Worm (Caenorhabditis elegans): Measurements from ENCODE around the gene sru-7.

Gene sru-7

DNA sequence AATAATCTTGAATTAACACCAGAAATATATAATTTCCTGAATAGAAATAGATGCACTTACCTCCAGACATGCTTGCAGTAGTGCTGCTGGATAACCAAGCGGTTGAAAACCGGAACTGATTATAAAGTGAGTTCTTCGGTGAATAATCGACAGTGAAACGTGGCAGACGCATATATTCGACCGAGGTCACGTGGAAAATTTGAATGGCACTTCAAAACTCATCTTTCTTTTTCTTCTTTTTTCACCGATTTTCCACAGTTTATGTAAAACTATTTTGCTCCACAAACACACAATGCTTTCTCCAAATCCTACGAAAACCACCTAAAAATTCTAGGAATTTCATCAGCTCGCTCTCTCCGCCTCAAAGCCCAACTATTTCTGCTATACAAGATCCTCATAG lies 32.1 kb upstream of the sru-7 start, which contains the start of gene ant-1.4:
TSS of gene ant-1.4 (minus strand) at position 101 of the 400 bp plus-strand sequence.
- TF ChIP-seq ets-7 (tag; optimal IDR thresholded peaks at IDR 0.05) (no peak), B0310.2 (tag; optimal IDR thresholded peaks at IDR 0.05) (no peak)

DNA sequence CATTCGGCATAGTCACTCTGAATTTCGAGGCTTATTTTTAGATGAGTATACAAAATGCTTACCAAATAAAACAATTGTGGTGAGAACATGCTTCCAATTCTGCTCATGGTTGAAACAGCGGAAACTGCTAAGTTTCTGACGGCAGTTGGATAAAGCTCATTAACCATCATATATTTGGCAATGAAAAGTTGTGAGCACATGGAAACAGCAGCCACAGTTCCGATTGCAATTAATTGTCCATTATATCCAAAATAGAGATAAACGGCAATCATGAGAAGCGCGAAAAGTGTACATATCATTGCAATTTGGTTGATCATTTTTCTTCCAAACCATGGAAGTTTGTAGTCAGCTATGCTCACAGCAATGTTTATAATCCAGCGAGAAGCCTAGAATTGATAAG lies 31.2 kb upstream of the sru-7 start:
- TF ChIP-seq ets-7 (tag; optimal IDR thresholded peaks at IDR 0.05): no peak
- TF ChIP-seq ama-1 (optimal IDR thresholded peaks at IDR 0.05): no peak
- TF ChIP-seq aly-1 (tag; optimal IDR thresholded peaks at IDR 0.05): no peak
- TF ChIP-seq tra-4 (tag; optimal IDR thresholded peaks at IDR 0.05): no peak
- no peak for TF ChIP-seq sea-1 (GFP tag; conservative IDR thresholded peaks at IDR 0.05)
- no peak for TF ChIP-seq ceh-13 (GFP tag; optimal IDR thresholded peaks at IDR 0.05)
- TF ChIP-seq hnd-1 (tag; optimal IDR thresholded peaks at IDR 0.05): no peak
- TF ChIP-seq tbx-37 (GFP tag; conservative IDR thresholded peaks at IDR 0.05): no peak
- no peak for TF ChIP-seq B0310.2 (tag; optimal IDR thresholded peaks at IDR 0.05)
- no peak for TF ChIP-seq ceh-36 (tag; optimal IDR thresholded peaks at IDR 0.05)
- no peak for TF ChIP-seq pes-1 (GFP tag; IDR thresholded peaks at IDR 0.05)
- TF ChIP-seq hmg-4 (GFP tag; optimal IDR thresholded peaks at IDR 0.05): no peak
- no peak for TF ChIP-seq F13C5.2 (tag; optimal IDR thresholded peaks at IDR 0.05)
- TF ChIP-seq tbx-11 (GFP tag; IDR thresholded peaks at IDR 0.05): no peak
- TF ChIP-seq flt-1 (GFP tag; IDR thresholded peaks at IDR 0.05): no peak
- no peak for TF ChIP-seq hmbx-1 (tag; optimal IDR thresholded peaks at IDR 0.05)
- no peak for TF ChIP-seq scrt-1 (GFP tag; IDR thresholded peaks at IDR 0.05)

- TF ChIP-seq aly-1 (tag; optimal IDR thresholded peaks at IDR 0.05): no peak
- TF ChIP-seq pes-1 (GFP tag; IDR thresholded peaks at IDR 0.05): no peak
- TF ChIP-seq tbx-37 (GFP tag; conservative IDR thresholded peaks at IDR 0.05): no peak
- TF ChIP-seq flt-1 (GFP tag; IDR thresholded peaks at IDR 0.05): no peak
- no peak for TF ChIP-seq ceh-36 (tag; optimal IDR thresholded peaks at IDR 0.05)
- TF ChIP-seq ama-1 (optimal IDR thresholded peaks at IDR 0.05): no peak
- no peak for TF ChIP-seq ceh-13 (GFP tag; optimal IDR thresholded peaks at IDR 0.05)
- no peak for TF ChIP-seq tra-4 (tag; optimal IDR thresholded peaks at IDR 0.05)
- TF ChIP-seq B0310.2 (tag; optimal IDR thresholded peaks at IDR 0.05): no peak
- TF ChIP-seq hnd-1 (tag; optimal IDR thresholded peaks at IDR 0.05): no peak
Observed at ce11 chrIV:8462376-8462775, 30.0 kb upstream of the sru-7 start.

DNA sequence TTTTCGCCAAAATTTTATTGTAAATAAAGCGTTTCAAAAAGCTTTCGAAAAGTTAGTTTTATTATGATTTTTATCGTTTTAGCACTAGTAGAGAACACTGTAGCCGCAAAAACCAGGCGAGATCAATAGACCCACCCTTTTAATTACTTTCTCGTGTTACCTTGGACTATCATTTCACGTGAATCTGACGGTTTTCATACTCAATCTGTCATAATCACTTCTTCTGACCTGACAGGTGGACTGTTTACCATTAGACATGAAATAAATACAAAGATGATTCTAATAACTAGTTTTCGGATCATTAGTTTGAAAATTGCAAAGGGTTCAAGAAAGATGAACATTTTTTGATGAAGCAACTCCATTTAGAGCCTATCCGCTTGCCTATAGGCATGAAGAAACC lies 29.3 kb upstream of the sru-7 start:
- TF ChIP-seq tbx-37 (GFP tag; conservative IDR thresholded peaks at IDR 0.05) (no peak), scrt-1 (GFP tag; IDR thresholded peaks at IDR 0.05) (no peak), ets-7 (tag; optimal IDR thresholded peaks at IDR 0.05) (no peak), ceh-13 (GFP tag; optimal IDR thresholded peaks at IDR 0.05) (no peak), hmg-4 (GFP tag; optimal IDR thresholded peaks at IDR 0.05) (no peak), hmbx-1 (tag; optimal IDR thresholded peaks at IDR 0.05) (no peak), F13C5.2 (tag; optimal IDR thresholded peaks at IDR 0.05) (no peak), ama-1 (optimal IDR thresholded peaks at IDR 0.05) (no peak), flt-1 (GFP tag; IDR thresholded peaks at IDR 0.05) (no peak), sea-1 (GFP tag; conservative IDR thresholded peaks at IDR 0.05) (no peak)

DNA sequence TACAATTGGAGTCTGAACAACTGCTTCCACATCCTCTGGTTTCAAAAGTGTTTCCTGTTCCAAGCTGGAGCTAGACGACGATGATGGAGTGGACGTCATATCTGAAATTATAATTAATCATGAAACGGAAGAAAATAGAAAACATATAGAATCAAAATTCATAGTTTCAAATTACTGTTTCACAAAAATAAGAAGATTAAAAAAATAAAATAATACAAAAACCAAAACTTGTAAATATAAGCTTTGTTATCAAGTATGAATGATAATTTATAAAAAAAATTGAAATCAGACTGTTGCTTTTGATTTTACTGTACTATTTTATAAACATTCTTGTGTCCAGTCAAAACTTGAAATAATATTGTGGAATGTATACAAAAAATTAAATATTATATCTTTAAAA lies 28.6 kb upstream of the sru-7 start, which contains the start of gene str-176:
TSS of gene str-176 (minus strand) at position 101 of the 400 bp plus-strand sequence.
- TF ChIP-seq tbx-37 (GFP tag; conservative IDR thresholded peaks at IDR 0.05) (no peak), hnd-1 (tag; optimal IDR thresholded peaks at IDR 0.05) (no peak), ceh-36 (tag; optimal IDR thresholded peaks at IDR 0.05) (no peak), aly-1 (tag; optimal IDR thresholded peaks at IDR 0.05) (no peak), ets-7 (tag; optimal IDR thresholded peaks at IDR 0.05) (no peak), tra-4 (tag; optimal IDR thresholded peaks at IDR 0.05) (no peak), hmbx-1 (tag; optimal IDR thresholded peaks at IDR 0.05) (no peak), ama-1 (optimal IDR thresholded peaks at IDR 0.05) (no peak), pes-1 (GFP tag; IDR thresholded peaks at IDR 0.05) (no peak), ceh-13 (GFP tag; optimal IDR thresholded peaks at IDR 0.05) (no peak), flt-1 (GFP tag; IDR thresholded peaks at IDR 0.05) (no peak), tbx-11 (GFP tag; IDR thresholded peaks at IDR 0.05) (no peak), B0310.2 (tag; optimal IDR thresholded peaks at IDR 0.05) (no peak), F13C5.2 (tag; optimal IDR thresholded peaks at IDR 0.05) (no peak), hmg-4 (GFP tag; optimal IDR thresholded peaks at IDR 0.05) (no peak), scrt-1 (GFP tag; IDR thresholded peaks at IDR 0.05) (no peak)

ce11 chrIV:8464187-8464586 lies 28.2 kb upstream of the sru-7 start:
- TF ChIP-seq F13C5.2 (tag; optimal IDR thresholded peaks at IDR 0.05): no peak

ce11 chrIV:8472493-8472892 lies 19.8 kb upstream of the sru-7 start, which contains the start of gene oat-1:
Gene oat-1 (minus strand): TSS chrIV:8472593.
- TF ChIP-seq ama-1 (optimal IDR thresholded peaks at IDR 0.05) (no peak), ets-7 (tag; optimal IDR thresholded peaks at IDR 0.05) (no peak), tbx-11 (GFP tag; IDR thresholded peaks at IDR 0.05) (no peak), scrt-1 (GFP tag; IDR thresholded peaks at IDR 0.05) (no peak), hmbx-1 (tag; optimal IDR thresholded peaks at IDR 0.05) (no peak), hnd-1 (tag; optimal IDR thresholded peaks at IDR 0.05) (no peak), F13C5.2 (tag; optimal IDR thresholded peaks at IDR 0.05) (no peak)

DNA sequence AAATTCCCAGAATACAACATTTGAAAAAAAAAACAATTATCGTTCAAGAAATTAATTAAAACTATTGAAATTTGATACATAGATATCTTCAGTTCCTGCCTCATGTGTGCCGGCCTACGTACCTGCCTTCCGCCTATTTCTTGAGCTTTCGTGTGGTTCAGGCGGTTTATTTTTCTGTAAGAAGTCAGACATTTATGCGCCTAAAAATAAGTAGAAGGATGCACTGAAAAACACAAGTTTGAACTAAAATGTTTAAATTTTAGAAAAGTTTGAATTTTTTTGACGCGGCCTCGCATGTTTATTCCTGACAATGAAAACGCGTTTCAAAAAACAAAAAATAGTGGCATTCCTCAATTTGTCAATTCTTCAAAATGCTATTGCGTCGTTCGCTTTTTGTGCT lies 18.6 kb upstream of the sru-7 start, which contains the start of gene C28C12.11:
TSS of gene C28C12.11 (plus strand) at position 301 of the 400 bp plus-strand sequence.
- no peak for TF ChIP-seq ceh-36 (tag; optimal IDR thresholded peaks at IDR 0.05)
- TF ChIP-seq ets-7 (tag; optimal IDR thresholded peaks at IDR 0.05): no peak
- TF ChIP-seq tra-4 (tag; optimal IDR thresholded peaks at IDR 0.05): no peak
- TF ChIP-seq scrt-1 (GFP tag; IDR thresholded peaks at IDR 0.05): no peak
- no peak for TF ChIP-seq aly-1 (tag; optimal IDR thresholded peaks at IDR 0.05)
- TF ChIP-seq ceh-13 (GFP tag; optimal IDR thresholded peaks at IDR 0.05): no peak
- no peak for TF ChIP-seq hmbx-1 (tag; optimal IDR thresholded peaks at IDR 0.05)
- no peak for TF ChIP-seq B0310.2 (tag; optimal IDR thresholded peaks at IDR 0.05)
- no peak for TF ChIP-seq ama-1 (optimal IDR thresholded peaks at IDR 0.05)
- no peak for TF ChIP-seq hnd-1 (tag; optimal IDR thresholded peaks at IDR 0.05)
- TF ChIP-seq tbx-37 (GFP tag; conservative IDR thresholded peaks at IDR 0.05): no peak
- no peak for TF ChIP-seq pes-1 (GFP tag; IDR thresholded peaks at IDR 0.05)
